Worm (Caenorhabditis elegans): ENCODE data around the gene rbr-2.

DNA sequence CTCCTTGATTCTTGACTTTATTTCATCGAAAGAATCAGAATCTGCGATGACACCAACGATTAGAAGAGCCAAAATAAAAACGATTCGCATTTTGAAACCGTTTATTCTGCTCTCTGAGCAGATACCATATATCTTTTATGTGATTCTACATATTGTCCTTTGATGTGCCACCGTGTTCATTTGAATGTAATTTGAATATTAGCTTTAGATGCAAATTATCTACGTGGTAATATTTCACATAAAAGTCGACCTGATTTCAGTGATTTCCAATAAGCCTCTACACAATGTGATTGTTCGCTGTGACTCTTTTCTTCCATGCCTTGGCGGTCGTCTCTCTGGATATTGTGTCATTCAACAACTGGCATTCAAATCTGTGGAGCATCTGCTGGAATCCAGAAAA is 20.8 kb upstream of the rbr-2 start, which contains the start of the genes F13E9.9 and F13E9.19:
- TF ChIP-seq aly-2 (tag; optimal IDR thresholded peaks at IDR 0.05) (no peak), egl-27 (tag; optimal IDR thresholded peaks at IDR 0.05) (no peak), mdl-1 (tag; optimal IDR thresholded peaks at IDR 0.05) (no peak), fos-1 (tag; optimal IDR thresholded peaks at IDR 0.05) (no peak), lin-39 (tag; optimal IDR thresholded peaks at IDR 0.05) (no peak), pha-4 (tag; optimal IDR thresholded peaks at IDR 0.05) (no peak), jun-1 (tag; optimal IDR thresholded peaks at IDR 0.05) (no peak), nhr-25 (tag; optimal IDR thresholded peaks at IDR 0.05) (no peak)

Measured in whole organism, L3 larva.